Worm (Caenorhabditis elegans) whole organism, early embryonic: Measurements from ENCODE around the gene nspc-9.
"Not testable (repeated sequence)": the region's sequence is repeated elsewhere in the genome, so short reads cannot be mapped to it uniquely, and the experiment has no call there.

Experiments used
- F13C5.2 ChIP-seq: sonication (generic microtip); optimal IDR thresholded peaks from 2 replicates; lab custom pipeline; 2017; ENCODE audit warnings: mild to moderate bottlenecking, missing genetic modification characterization, inconsistent platforms, missing compliant biosample characterization
- ets-7 ChIP-seq: sonication (generic microtip); optimal IDR thresholded peaks from 2 replicates; lab custom pipeline; 2016; ENCODE audit warnings: missing genotype, missing genetic modification characterization, missing compliant biosample characterization

ce11 chrX:12308045-12308499 is 35.1 kb downstream of the nspc-9 start, which contains the start of gene F17A2.16:
- TF ChIP-seq ets-7, F13C5.2 (tag; lab: Kevin White, UChicago): not testable (repeated sequence)
